Fruit fly (Drosophila melanogaster): Measurements from ENCODE around the gene SMC6.

The SMC6 gene

DNA sequence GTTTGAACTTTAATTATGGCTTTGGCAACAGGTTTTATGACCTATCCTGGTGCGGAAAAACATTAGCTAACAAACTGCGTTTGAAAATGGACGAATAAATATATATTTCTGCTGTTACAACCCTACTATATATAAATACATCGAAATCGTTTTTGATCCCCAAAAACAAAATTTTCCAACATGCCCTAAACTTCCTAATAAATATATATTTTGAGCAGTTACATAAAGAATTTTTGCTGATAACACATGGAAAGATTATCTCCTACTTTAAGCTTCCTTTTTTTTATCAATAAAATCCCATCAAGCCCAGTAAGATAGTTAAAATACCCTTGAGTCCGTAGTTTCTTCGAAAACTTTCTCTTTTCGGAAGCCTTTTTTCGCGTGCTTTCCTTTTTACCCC, 25.9 kb upstream of the SMC6 start:
- TF ChIP-seq h (optimal IDR thresholded peaks at IDR 0.05): no peak
- TF ChIP-seq insv (optimal IDR thresholded peaks at IDR 0.05): no peak
- no peak for TF ChIP-seq ttk (optimal IDR thresholded peaks at IDR 0.05)
- no peak for TF ChIP-seq Sin3A (optimal IDR thresholded peaks at IDR 0.05)
- no peak for TF ChIP-seq Myc (optimal IDR thresholded peaks at IDR 0.05)
- TF ChIP-seq psq (optimal IDR thresholded peaks at IDR 0.05): no peak

DNA sequence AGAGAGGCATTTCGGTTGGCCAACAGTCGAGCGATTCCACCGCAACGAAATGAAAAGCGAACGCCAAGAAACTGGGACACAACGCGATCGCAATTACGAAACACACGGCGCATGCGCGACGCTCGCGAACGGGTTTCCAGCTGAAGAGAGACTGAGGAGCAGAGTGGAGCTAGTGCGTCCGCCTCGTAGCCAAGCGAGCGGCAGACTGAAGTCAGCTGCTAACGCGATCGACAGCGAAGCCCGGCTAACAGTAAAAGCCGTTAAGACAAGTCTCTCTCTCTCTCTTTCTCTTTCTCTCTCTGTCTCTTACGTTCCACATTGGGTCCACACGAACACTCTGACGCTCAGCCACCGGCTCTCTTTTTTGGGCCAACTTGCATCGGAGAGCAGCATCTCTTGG, 25.3 kb upstream of the SMC6 start, which contains the start of gene CG17786:
CG17786 (minus strand) TSS at position 154 of the 400 bp plus-strand sequence.
- TF ChIP-seq Myc (optimal IDR thresholded peaks at IDR 0.05) (no peak), Sin3A (optimal IDR thresholded peaks at IDR 0.05) (no peak), psq (optimal IDR thresholded peaks at IDR 0.05) (no peak), ttk (optimal IDR thresholded peaks at IDR 0.05) (no peak), h (optimal IDR thresholded peaks at IDR 0.05) (no peak), insv (optimal IDR thresholded peaks at IDR 0.05) (no peak)

DNA sequence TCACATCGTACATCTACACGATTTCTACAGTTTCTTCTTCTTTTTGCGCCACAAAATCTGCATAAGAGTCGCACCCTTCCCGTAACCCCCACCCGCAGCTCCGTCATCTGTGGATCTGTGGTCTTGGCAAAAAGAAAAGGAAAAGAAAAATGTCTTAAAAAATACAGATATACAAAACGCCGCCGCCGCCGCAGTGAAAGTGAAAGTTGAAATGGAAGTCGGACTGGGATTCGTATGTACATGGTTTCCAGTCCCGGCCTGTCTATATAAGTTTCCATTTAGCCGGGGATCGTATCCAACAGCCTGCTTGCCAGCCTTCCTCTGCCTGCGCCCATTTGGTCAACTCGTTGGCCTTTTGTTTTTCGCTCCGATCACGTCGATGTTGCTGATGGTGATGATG, 22.8 kb upstream of the SMC6 start:
- TF ChIP-seq insv (optimal IDR thresholded peaks at IDR 0.05) (no peak), ttk (optimal IDR thresholded peaks at IDR 0.05) (no peak), h (optimal IDR thresholded peaks at IDR 0.05) (no peak), psq (optimal IDR thresholded peaks at IDR 0.05) (no peak), Myc (optimal IDR thresholded peaks at IDR 0.05) (no peak), Sin3A (optimal IDR thresholded peaks at IDR 0.05) (no peak)

DNA sequence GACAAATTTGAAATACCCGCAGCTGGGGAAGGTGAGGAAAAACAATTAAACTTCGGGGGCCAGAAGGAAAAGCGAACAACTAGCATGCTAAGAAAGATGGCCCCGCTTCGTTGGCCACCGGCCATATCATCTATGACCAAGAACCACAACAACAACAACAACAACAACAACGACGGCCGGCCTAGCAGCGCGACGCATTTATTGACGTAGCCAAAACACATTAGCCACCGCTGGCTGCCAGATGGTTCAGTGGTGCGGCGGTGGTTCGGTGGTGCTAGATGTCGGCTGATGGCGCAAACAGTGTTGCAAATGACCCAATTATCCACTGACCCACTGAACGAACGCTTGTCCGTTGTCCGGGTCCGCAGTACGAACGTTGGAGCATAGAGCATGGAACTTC, 20.4 kb upstream of the SMC6 start:
- TF ChIP-seq h (optimal IDR thresholded peaks at IDR 0.05) (no peak), insv (optimal IDR thresholded peaks at IDR 0.05) (no peak), Sin3A (optimal IDR thresholded peaks at IDR 0.05) (no peak), Myc (optimal IDR thresholded peaks at IDR 0.05) (no peak), psq (optimal IDR thresholded peaks at IDR 0.05) (no peak), ttk (optimal IDR thresholded peaks at IDR 0.05) (no peak)

DNA sequence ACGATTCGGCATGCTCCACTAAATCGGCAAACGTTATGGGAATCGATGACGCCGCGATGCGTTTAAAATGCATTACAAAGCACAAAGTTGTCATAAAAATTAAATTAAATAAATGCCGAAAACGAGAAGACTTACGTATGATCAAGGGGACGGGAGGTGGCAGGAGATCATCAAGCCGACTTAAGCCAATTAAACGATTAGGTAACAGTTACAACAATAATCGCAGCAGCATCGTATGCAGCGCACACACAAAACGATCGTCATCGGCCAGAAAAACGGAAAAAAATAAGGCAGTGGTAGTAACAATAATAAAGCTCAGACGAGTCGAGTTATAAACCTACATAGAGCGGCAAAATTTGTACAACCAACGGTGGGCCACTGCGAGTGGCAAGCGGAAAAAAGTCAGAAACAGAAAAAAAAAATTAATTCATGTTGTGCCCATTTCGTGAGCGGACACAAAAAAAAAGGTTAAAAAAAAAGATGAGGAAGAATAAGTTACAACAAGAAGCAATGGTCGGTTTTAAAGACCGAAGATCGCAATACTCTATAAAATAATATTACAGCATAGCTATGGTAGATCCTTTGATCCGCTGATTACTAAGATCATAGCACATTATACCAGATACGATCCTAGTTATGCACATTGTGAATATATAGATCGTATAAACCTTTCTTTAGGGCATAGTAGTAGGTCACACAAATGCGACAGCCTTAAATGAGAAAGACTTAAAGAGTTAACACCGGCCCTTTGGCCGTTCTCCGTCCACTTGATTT, 13.3 kb upstream of the SMC6 start:
- TF ChIP-seq psq (optimal IDR thresholded peaks at IDR 0.05): no peak
- TF ChIP-seq ttk (optimal IDR thresholded peaks at IDR 0.05): no peak

DNA sequence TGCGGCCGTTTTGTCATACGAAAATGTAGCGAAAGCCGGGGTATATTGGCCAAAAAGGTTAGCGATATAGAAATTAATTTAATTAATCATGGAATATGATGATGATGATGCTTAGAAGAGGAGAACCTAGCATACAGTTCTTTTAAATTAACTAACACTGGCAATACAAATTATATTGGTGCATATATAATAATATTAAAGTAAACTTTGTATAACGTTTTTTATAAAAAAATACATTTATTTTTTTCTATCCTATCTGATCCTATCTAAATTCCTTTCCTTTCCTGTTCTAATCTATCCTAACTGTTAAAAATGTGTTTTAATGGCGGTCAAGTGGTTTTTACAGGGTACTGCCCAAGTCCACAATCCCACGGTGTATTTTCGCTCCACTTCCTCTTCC, 12.7 kb upstream of the SMC6 start:
- no peak for TF ChIP-seq h (optimal IDR thresholded peaks at IDR 0.05)

DNA sequence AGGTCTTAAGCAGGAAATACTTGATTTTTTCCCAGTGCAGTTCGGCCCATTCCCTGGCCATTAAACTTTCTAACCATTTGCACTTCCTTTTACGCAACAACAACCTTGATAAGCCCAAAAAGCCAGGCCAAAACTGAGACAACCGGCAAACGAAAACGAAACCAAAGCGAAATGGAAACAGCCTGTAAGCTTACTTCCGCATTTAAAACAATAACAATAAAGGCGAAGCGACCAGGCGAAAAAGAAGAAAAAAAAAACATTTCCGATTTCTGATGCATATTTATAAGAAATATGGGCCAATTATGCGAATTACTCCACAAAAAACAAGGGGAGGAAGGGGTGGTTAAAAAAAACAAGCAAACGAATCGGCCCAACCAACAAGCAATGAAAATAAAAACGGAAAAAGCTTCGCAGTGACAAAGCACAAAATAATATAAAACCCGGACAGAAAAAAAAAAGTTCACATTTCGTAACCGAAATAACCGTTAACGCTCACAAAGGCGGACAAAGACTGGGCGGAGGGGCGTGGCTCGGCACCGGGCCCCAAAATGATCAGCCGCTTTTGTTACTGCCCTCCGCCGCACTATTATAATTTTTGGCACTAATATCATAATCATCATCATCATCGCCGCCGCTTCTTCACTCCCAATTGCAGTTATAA, 12.1 kb upstream of the SMC6 start:
- TF ChIP-seq ttk (optimal IDR thresholded peaks at IDR 0.05) (no peak), Sin3A (optimal IDR thresholded peaks at IDR 0.05) (no peak), h (optimal IDR thresholded peaks at IDR 0.05) (no peak), Myc (optimal IDR thresholded peaks at IDR 0.05) (no peak), insv (optimal IDR thresholded peaks at IDR 0.05) (no peak), psq (optimal IDR thresholded peaks at IDR 0.05) (no peak)

DNA sequence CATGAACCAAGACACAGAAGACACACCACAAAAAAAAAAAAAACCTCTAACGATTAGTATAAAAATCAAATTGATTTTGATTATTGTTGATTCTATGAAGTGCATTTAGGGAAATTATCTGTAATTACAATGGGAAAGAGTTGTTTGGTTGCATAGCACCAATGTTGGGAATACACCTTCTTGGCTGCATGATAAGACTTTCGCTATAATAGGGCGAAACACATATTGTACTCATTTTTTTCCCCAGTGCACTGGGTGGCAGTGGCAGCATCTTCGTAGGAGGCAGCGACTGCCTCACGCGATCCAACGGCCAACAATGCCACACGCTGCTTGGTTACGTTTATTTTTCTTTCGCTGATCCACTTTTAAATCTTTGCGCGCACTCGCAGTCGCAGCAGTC, 10.8 kb upstream of the SMC6 start:
- TF ChIP-seq insv (optimal IDR thresholded peaks at IDR 0.05): no peak
- no peak for TF ChIP-seq ttk (optimal IDR thresholded peaks at IDR 0.05)
- TF ChIP-seq Myc (optimal IDR thresholded peaks at IDR 0.05): no peak
- TF ChIP-seq h (optimal IDR thresholded peaks at IDR 0.05): no peak
- TF ChIP-seq Sin3A (optimal IDR thresholded peaks at IDR 0.05): no peak
- no peak for TF ChIP-seq psq (optimal IDR thresholded peaks at IDR 0.05)

DNA sequence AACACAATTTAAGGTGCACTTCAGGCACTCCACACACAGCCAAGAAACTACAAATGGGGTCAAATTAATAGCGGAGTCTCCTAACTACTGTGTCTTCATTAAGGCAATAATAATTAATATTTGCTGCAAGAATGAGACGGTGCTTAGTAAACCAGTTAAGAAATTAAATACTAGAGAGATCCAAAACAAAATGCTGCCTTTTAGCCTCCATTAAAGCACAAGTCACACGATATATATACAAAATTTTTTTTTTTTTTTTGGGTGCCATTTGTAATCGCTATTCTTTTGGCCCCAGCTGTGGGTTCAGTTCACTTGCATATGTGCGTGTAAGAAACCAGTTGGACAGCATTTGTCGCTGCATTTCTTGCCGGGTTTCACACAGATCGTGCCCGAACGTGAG, 10.2 kb upstream of the SMC6 start:
- no peak for TF ChIP-seq psq (optimal IDR thresholded peaks at IDR 0.05)
- no peak for TF ChIP-seq insv (optimal IDR thresholded peaks at IDR 0.05)
- TF ChIP-seq Myc (optimal IDR thresholded peaks at IDR 0.05): no peak
- no peak for TF ChIP-seq h (optimal IDR thresholded peaks at IDR 0.05)
- no peak for TF ChIP-seq ttk (optimal IDR thresholded peaks at IDR 0.05)
- TF ChIP-seq Sin3A (optimal IDR thresholded peaks at IDR 0.05): no peak

DNA sequence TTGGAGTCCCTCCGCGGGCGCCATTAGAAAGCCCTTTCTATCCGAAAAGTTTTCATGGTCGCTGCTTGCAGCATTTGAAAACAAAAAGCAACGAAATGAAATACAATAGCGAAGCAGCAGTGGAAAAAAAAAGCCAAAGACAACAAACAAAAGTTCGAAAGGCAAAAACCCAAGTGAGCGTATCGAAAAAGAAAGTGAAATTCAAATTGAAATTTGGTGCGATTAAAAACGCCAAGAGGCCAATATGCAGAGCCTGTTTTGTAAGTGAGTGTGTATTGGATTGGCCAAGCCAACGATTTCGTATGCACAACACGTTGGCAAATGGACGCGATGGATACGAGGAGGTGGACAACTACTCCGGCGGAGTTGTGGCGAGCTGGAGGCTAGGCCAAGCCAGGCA, 9.5 kb upstream of the SMC6 start:
- no peak for TF ChIP-seq Myc (optimal IDR thresholded peaks at IDR 0.05)
- TF ChIP-seq ttk (optimal IDR thresholded peaks at IDR 0.05): no peak
- no peak for TF ChIP-seq insv (optimal IDR thresholded peaks at IDR 0.05)
- TF ChIP-seq h (optimal IDR thresholded peaks at IDR 0.05): no peak
- no peak for TF ChIP-seq Sin3A (optimal IDR thresholded peaks at IDR 0.05)
- TF ChIP-seq psq (optimal IDR thresholded peaks at IDR 0.05): no peak

DNA sequence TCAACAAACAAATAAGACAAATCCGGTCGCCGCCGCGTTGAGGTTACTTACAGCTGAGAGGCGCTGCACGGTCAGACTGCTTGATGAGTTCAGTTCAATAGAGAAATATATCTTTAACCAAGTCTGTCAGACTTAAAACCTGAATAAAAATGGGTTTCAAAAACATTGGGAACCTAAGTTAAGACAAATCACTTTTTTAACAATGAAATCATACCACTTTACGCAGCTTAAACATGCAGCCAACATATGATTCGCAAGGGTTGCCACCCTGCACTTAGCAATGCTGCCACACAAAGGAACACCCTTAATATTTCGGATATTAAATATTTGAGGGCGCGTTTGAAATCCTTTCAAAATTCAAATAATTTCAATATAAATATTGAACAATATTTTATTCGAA, 4.6 kb downstream of the SMC6 start, which contains the start of gene CG5515:
CG5515 (minus strand) TSS at position 278 of the 400 bp plus-strand sequence.
- no peak for TF ChIP-seq Myc (optimal IDR thresholded peaks at IDR 0.05)
- no peak for TF ChIP-seq insv (optimal IDR thresholded peaks at IDR 0.05)
- no peak for TF ChIP-seq Sin3A (optimal IDR thresholded peaks at IDR 0.05)
- no peak for TF ChIP-seq ttk (optimal IDR thresholded peaks at IDR 0.05)

DNA sequence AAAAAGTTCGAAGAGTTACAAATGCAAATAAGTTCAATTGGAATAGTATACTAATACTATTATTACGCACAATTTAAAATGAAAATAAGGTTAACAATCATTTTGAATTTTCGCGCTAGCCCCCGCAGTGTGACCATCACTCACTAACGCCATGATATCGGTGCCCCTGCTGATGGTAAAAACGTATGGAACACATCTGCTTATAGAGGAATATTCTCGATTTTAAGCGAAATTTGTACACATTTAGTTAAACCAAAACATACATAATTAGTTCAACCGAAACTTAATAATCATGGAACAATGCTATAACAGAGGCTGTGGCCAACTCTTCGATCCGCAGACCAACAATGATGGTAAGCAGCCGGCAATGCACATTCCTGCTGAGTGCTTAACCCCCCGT, 7.0 kb downstream of the SMC6 start, which contains the start of gene mora:
mora (plus strand) TSS at position 172 of the 400 bp plus-strand sequence.
- TF ChIP-seq Myc (optimal IDR thresholded peaks at IDR 0.05): no peak
- TF ChIP-seq insv (optimal IDR thresholded peaks at IDR 0.05): no peak
- no peak for TF ChIP-seq psq (optimal IDR thresholded peaks at IDR 0.05)
- TF ChIP-seq Sin3A (optimal IDR thresholded peaks at IDR 0.05): no peak
- TF ChIP-seq ttk (optimal IDR thresholded peaks at IDR 0.05): no peak
- TF ChIP-seq h (optimal IDR thresholded peaks at IDR 0.05): no peak

DNA sequence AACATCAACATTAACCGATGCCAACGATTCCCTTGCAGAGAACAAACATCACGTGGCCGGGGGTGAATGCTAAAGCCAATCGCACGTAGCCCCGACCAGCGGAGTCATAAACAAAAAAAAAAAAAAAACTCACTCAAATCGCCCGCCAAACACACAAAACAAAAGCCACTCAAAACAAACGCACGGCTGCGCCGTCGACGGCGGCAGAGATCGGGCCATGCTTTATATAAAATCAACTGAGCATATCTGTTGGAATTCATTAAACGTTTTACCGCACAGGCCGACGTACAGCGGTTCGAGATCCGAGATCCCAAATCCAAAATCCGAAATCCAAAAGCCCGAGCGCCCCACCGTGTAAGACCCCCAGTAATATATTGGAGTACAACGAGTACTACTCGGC, 20.8 kb downstream of the SMC6 start, which contains the start of gene CG13606:
CG13606 (plus strand) TSS at position 250 of the 400 bp plus-strand sequence.
- no peak for TF ChIP-seq Sin3A (optimal IDR thresholded peaks at IDR 0.05)
- no peak for TF ChIP-seq insv (optimal IDR thresholded peaks at IDR 0.05)
- no peak for TF ChIP-seq ttk (optimal IDR thresholded peaks at IDR 0.05)
- TF ChIP-seq Myc (optimal IDR thresholded peaks at IDR 0.05): no peak
- no peak for TF ChIP-seq psq (optimal IDR thresholded peaks at IDR 0.05)
